Fruit fly (Drosophila melanogaster) whole organism, prepupa: ENCODE data around the gene CG33796.

ENCODE experiments used
- Blimp-1 ChIP-seq: fragments of 200-800 bp; sonication (Bioruptor generic); optimal IDR thresholded peaks from 3 replicates; lab custom pipeline; 2017; ENCODE audit warnings: missing biosample characterization, missing genetic modification characterization, mild to moderate bottlenecking, moderate library complexity, missing genetic modification reagents
- CG10631 ChIP-seq: fragments of 200-800 bp; sonication (Bioruptor generic); optimal IDR thresholded peaks from 2 replicates; lab custom pipeline; 2016; ENCODE audit warnings: missing biosample characterization, missing genetic modification characterization
- CG10669 ChIP-seq: fragments of 200-800 bp; sonication (Bioruptor generic); optimal IDR thresholded peaks from 3 replicates; lab custom pipeline; 2018; ENCODE audit warnings: missing biosample characterization, mild to moderate bottlenecking, missing genetic modification characterization, moderate library complexity
- CG15336 ChIP-seq: fragments of 200-800 bp; sonication (Bioruptor generic); IDR thresholded peaks from 2 replicates; pipeline ENCODE4 v1.3.6; 2022; ENCODE audit warnings: missing biosample characterization, missing genetic modification characterization
- CG1621 ChIP-seq: fragments of 200-800 bp; sonication (Bioruptor generic); optimal IDR thresholded peaks from 3 replicates; lab custom pipeline; 2018; ENCODE audit warnings: missing biosample characterization, mild to moderate bottlenecking, missing genetic modification characterization
- CG16779 ChIP-seq: fragments of 200-800 bp; sonication (Bioruptor generic); optimal IDR thresholded peaks from 3 replicates; lab custom pipeline; 2017; ENCODE audit warnings: missing biosample characterization, mild to moderate bottlenecking, missing genetic modification characterization
- CG32006 ChIP-seq: fragments of 200-800 bp; sonication (Bioruptor generic); optimal IDR thresholded peaks from 3 replicates; lab custom pipeline; 2017; ENCODE audit warnings: missing biosample characterization, mild to moderate bottlenecking, missing genetic modification characterization
- CG34406 ChIP-seq: fragments of 200-800 bp; sonication (Bioruptor generic); optimal IDR thresholded peaks from 3 replicates; lab custom pipeline; 2016; ENCODE audit warnings: missing biosample characterization, missing genetic modification characterization
- CG3919 ChIP-seq: fragments of 200-800 bp; sonication (Bioruptor generic); optimal IDR thresholded peaks from 3 replicates; lab custom pipeline; 2016; ENCODE audit warnings: missing biosample characterization, missing genetic modification characterization
- CG4318 ChIP-seq: fragments of 200-800 bp; sonication (Bioruptor generic); optimal IDR thresholded peaks from 3 replicates; lab custom pipeline; 2017; ENCODE audit warnings: missing biosample characterization, mild to moderate bottlenecking, missing genetic modification characterization
- CG6163 ChIP-seq: fragments of 200-800 bp; sonication (Bioruptor generic); IDR thresholded peaks from 3 replicates; pipeline ENCODE4 v1.3.6; 2022; ENCODE audit warnings: missing biosample characterization, missing genetic modification characterization
- CG6792 ChIP-seq: fragments of 200-800 bp; sonication (Bioruptor generic); optimal IDR thresholded peaks from 3 replicates; lab custom pipeline; 2016; ENCODE audit warnings: missing biosample characterization, missing genetic modification characterization
- CG6808 ChIP-seq: fragments of 200-800 bp; sonication (Bioruptor generic); optimal IDR thresholded peaks from 3 replicates; lab custom pipeline; 2017; ENCODE audit warnings: missing biosample characterization, missing genetic modification characterization, mild to moderate bottlenecking, moderate library complexity, missing genetic modification reagents
- CG6854 ChIP-seq: fragments of 200-800 bp; sonication (Bioruptor generic); optimal IDR thresholded peaks from 2 replicates; lab custom pipeline; 2017; ENCODE audit warnings: missing biosample characterization, mild to moderate bottlenecking, missing genetic modification characterization
- CG7368 ChIP-seq: fragments of 200-800 bp; sonication (Bioruptor generic); optimal IDR thresholded peaks from 3 replicates; lab custom pipeline; 2016; ENCODE audit warnings: missing biosample characterization, missing genetic modification characterization
- CG8119 ChIP-seq: fragments of 200-800 bp; sonication (Bioruptor generic); IDR thresholded peaks from 3 replicates; pipeline ENCODE4 v1.3.6; 2022; ENCODE audit warnings: missing biosample characterization, missing genetic modification characterization
- CG8319 ChIP-seq: fragments of 200-800 bp; sonication (Bioruptor generic); optimal IDR thresholded peaks from 3 replicates; lab custom pipeline; 2016; ENCODE audit warnings: missing biosample characterization, missing genetic modification characterization
- CG8632 ChIP-seq: fragments of 200-800 bp; sonication (Bioruptor generic); optimal IDR thresholded peaks from 3 replicates; lab custom pipeline; 2016; ENCODE audit warnings: missing biosample characterization, missing genetic modification characterization
- CG9139 ChIP-seq: fragments of 200-800 bp; sonication (Bioruptor generic); optimal IDR thresholded peaks from 3 replicates; lab custom pipeline; 2017; ENCODE audit warnings: missing biosample characterization, mild to moderate bottlenecking, missing genetic modification characterization
- Eip78C ChIP-seq: fragments of 200-800 bp; sonication (Bioruptor generic); peaks from one replicate; lab custom pipeline; 2016; ENCODE audit warnings: missing biosample characterization, missing genetic modification characterization
- Ets21C ChIP-seq: fragments of 200-800 bp; sonication (Bioruptor generic); optimal IDR thresholded peaks from 3 replicates; lab custom pipeline; 2016; ENCODE audit warnings: missing biosample characterization, missing genetic modification characterization
- Ets96B ChIP-seq: fragments of 200-800 bp; optimal IDR thresholded peaks from 2 replicates; lab custom pipeline; 2019; ENCODE audit warnings: missing biosample characterization, mild to moderate bottlenecking, missing genetic modification characterization, moderate library complexity
- Hr39 ChIP-seq: fragments of 200-800 bp; sonication (Bioruptor generic); optimal IDR thresholded peaks from 2 replicates; lab custom pipeline; 2016; ENCODE audit warnings: missing biosample characterization, missing genetic modification characterization
- Lpt ChIP-seq: fragments of 200-800 bp; sonication (Bioruptor generic); optimal IDR thresholded peaks from 3 replicates; lab custom pipeline; 2016; ENCODE audit warnings: missing biosample characterization, missing genetic modification characterization
- Smox ChIP-seq: fragments of 200-800 bp; sonication (Bioruptor generic); optimal IDR thresholded peaks from 3 replicates; lab custom pipeline; 2016; ENCODE audit warnings: missing biosample characterization, missing genetic modification characterization
- Sox102F ChIP-seq: fragments of 200-800 bp; sonication (Bioruptor generic); optimal IDR thresholded peaks from 2 replicates; lab custom pipeline; 2016; ENCODE audit warnings: missing biosample characterization, mild to moderate bottlenecking, missing genetic modification characterization
- Sox14 ChIP-seq: fragments of 200-800 bp; sonication (Bioruptor generic); optimal IDR thresholded peaks from 3 replicates; lab custom pipeline; 2016; ENCODE audit warnings: missing biosample characterization, missing genetic modification characterization
- achi ChIP-seq: fragments of 200-800 bp; sonication (Bioruptor generic); optimal IDR thresholded peaks from 3 replicates; lab custom pipeline; 2016; ENCODE audit warnings: missing biosample characterization, missing genetic modification characterization
- acj6 ChIP-seq: fragments of 200-800 bp; sonication (Bioruptor generic); optimal IDR thresholded peaks from 3 replicates; lab custom pipeline; 2016; ENCODE audit warnings: missing biosample characterization, missing genetic modification characterization
- cyc ChIP-seq: fragments of 200-800 bp; sonication (Bioruptor generic); optimal IDR thresholded peaks from 3 replicates; lab custom pipeline; 2016; ENCODE audit warnings: missing biosample characterization, missing genetic modification characterization
- dac ChIP-seq: fragments of 200-800 bp; sonication (Bioruptor generic); optimal IDR thresholded peaks from 2 replicates; lab custom pipeline; 2017; ENCODE audit warnings: missing biosample characterization, mild to moderate bottlenecking, missing genetic modification characterization
- eg ChIP-seq: fragments of 200-800 bp; sonication (Bioruptor generic); IDR thresholded peaks from 3 replicates; pipeline ENCODE4 v1.3.6; 2022; ENCODE audit warnings: missing biosample characterization, missing genetic modification characterization
- fd59A ChIP-seq: fragments of 200-800 bp; sonication (Bioruptor generic); optimal IDR thresholded peaks from 2 replicates; lab custom pipeline; 2017; ENCODE audit warnings: missing biosample characterization, mild to moderate bottlenecking, missing genetic modification characterization, missing genetic modification reagents
- fkh ChIP-seq: fragments of 200-800 bp; sonication (Bioruptor generic); optimal IDR thresholded peaks from 3 replicates; lab custom pipeline; 2017; ENCODE audit warnings: missing biosample characterization, mild to moderate bottlenecking, missing genetic modification characterization, moderate library complexity
- lz ChIP-seq: fragments of 200-800 bp; sonication (Bioruptor generic); optimal IDR thresholded peaks from 3 replicates; lab custom pipeline; 2016; ENCODE audit warnings: missing biosample characterization, missing genetic modification characterization
- pdm3 ChIP-seq: fragments of 200-800 bp; sonication (Bioruptor generic); optimal IDR thresholded peaks from 3 replicates; lab custom pipeline; 2016; ENCODE audit warnings: missing biosample characterization, missing genetic modification characterization
- salr ChIP-seq, 2 experiments: fragments of 200-800 bp; sonication (Bioruptor generic); optimal IDR thresholded peaks; 3 replicates each; lab custom pipeline; 2016 to 2018; ENCODE audit warnings: missing biosample characterization in 2 of 2, missing genetic modification characterization in 2 of 2, mild to moderate bottlenecking in 1 of 2
- svp ChIP-seq: fragments of 200-800 bp; sonication (Bioruptor generic); peaks from one replicate; lab custom pipeline; 2016; ENCODE audit warnings: missing biosample characterization, missing genetic modification characterization
- topi ChIP-seq: fragments of 200-800 bp; sonication (Bioruptor generic); optimal IDR thresholded peaks from 3 replicates; lab custom pipeline; 2016; ENCODE audit warnings: missing biosample characterization, missing genetic modification characterization

Gene CG33796

DNA sequence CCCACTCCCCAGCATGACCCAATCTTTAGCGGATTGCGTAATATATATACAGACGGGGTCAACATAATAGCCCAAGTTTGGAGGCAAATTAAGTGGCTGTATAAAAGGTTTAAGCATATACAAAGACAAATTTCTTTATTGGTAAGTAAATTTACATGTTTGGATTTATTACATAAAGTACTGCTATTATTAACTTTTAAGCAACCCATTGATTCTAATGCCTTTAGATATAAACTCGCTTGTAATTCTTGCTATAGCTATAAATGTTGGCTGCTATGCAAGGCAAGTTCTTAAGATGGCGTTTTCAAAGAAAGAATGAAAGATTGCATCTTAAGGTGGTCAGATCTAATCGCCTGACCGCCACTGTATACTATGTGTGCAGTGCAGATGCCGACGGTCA lies 32.6 kb upstream of the CG33796 start (continued):
- TF ChIP-seq achi (GFP tag; lab: Kevin White, UChicago) (peak; percentile 30), CG7368 (GFP tag; lab: Kevin White, UChicago) (peak; percentile 23), Hr39 (GFP tag; lab: Kevin White, UChicago) (peak; percentile 58), CG6163 (GFP tag; lab: Robert Waterston, UW) (no peak), CG4318 (GFP tag; lab: Kevin White, UChicago) (no peak), fd59A (GFP tag; lab: Kevin White, UChicago) (peak; percentile 48), CG3919 (peak; percentile 71), CG6792 (GFP tag; lab: Kevin White, UChicago) (peak; percentile 23), Lpt (GFP tag; lab: Kevin White, UChicago) (no peak), CG8632 (GFP tag; lab: Kevin White, UChicago) (peak; percentile 43), CG16779 (tag; lab: Kevin White, UChicago) (no peak), lz (GFP tag; lab: Kevin White, UChicago) (peak; percentile 38), CG10669 (GFP tag; lab: Kevin White, UChicago) (peak; percentile 52), CG1621 (tag; lab: Kevin White, UChicago) (peak; percentile 26), CG34406 (GFP tag; lab: Kevin White, UChicago) (peak; percentile 30), Smox (peak; percentile 57), Eip78C (GFP tag; lab: Kevin White, UChicago) (peak; percentile 92), cyc (GFP tag; lab: Kevin White, UChicago) (peak; percentile 31)

DNA sequence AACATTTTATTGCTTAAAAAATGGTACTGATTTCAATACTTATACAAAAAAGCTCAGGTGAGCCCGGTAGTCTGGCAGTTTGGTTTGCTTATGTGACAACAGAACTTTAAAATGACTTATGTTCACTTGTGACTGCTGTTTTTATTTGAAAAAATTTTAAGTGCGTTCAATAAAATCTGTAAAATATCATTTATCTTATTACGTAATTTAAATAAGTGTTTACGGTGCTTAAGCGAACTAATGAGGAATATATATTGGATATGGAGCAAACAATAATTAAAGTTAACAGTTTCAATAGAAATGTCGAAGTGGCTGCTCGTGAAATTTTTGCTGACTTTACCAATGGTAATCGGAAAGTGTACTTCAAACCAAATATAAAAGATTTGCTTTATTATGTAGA lies 31.1 kb upstream of the CG33796 start, which contains the start of gene dls:
TSS of gene dls (plus strand) at position 301 of the 400 bp plus-strand sequence.
- no peak for TF ChIP-seq salr (GFP tag; optimal IDR thresholded peaks at IDR 0.05; lab: Kevin White, UChicago)

dm6 chr3L:16199929-16200328 lies 30.0 kb upstream of the CG33796 start, which contains the start of gene CG33689:
Gene CG33689, plus strand, starts transcription at chr3L:16200229.
- TF ChIP-seq lz (GFP tag; lab: Kevin White, UChicago) (no peak), CG34406 (GFP tag; lab: Kevin White, UChicago) (no peak), svp (GFP tag; lab: Kevin White, UChicago) (peak; percentile 19), eg (GFP tag; lab: Robert Waterston, UW) (no peak)
- TF ChIP-seq, all 60 proteins: peak for 1

DNA sequence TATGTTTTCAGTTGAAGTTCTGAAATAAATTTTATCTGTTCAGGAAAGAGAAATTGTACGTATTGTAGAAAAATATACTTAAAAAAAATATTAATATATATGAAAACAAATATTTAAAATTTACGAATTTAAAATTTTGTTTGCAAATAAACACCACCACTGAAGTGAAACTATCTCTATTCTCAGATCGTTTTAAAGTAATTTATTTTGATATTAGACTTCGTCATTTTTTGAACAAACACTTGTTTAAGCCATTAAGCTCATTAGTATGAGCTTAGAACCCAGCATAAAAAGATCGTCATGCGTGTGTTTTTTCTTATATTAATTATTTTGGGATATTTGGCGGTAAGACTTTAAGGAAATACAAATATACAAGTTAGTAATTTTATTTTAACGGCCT lies 29.0 kb upstream of the CG33796 start, which contains the start of gene CG33688:
TSS of gene CG33688 (plus strand) at position 301 of the 400 bp plus-strand sequence.
- no peak for TF ChIP-seq Eip78C (GFP tag; lab: Kevin White, UChicago)

dm6 chr3L:16197450-16197918 lies 27.6 kb upstream of the CG33796 start, which contains the start of gene CG33687:
Gene CG33687, plus strand, starts transcription at chr3L:16197868.
- TF ChIP-seq salr (GFP tag; optimal IDR thresholded peaks at IDR 0.05; lab: Kevin White, UChicago) = no peak
- TF ChIP-seq Eip78C (GFP tag; lab: Kevin White, UChicago) = peak; percentile 59
- peak; percentile 56 for TF ChIP-seq svp (GFP tag; lab: Kevin White, UChicago)
- TF ChIP-seq, all 60 proteins: peak for 2

- TF ChIP-seq CG16779 (tag; lab: Kevin White, UChicago) = no peak
- no peak for TF ChIP-seq Blimp-1
- TF ChIP-seq CG15336 (GFP tag; lab: Robert Waterston, UW) = no peak
- no peak for TF ChIP-seq CG6808
- TF ChIP-seq Hr39 (GFP tag; lab: Kevin White, UChicago) = no peak
- TF ChIP-seq fkh (GFP tag; lab: Kevin White, UChicago) = no peak
- no peak for TF ChIP-seq CG34406 (GFP tag; lab: Kevin White, UChicago)
- TF ChIP-seq cyc (GFP tag; lab: Kevin White, UChicago) = no peak
- no peak for TF ChIP-seq fd59A (GFP tag; lab: Kevin White, UChicago)
- TF ChIP-seq CG6854 (GFP tag; lab: Kevin White, UChicago) = peak; percentile 35
- TF ChIP-seq svp (GFP tag; lab: Kevin White, UChicago) = peak; percentile 73
- TF ChIP-seq CG9139 (GFP tag; lab: Kevin White, UChicago) = peak; percentile 32
- TF ChIP-seq dac = no peak
- TF ChIP-seq topi (GFP tag; lab: Kevin White, UChicago) = no peak
- TF ChIP-seq Smox = no peak
- TF ChIP-seq Sox102F (GFP tag; lab: Kevin White, UChicago) = no peak
- TF ChIP-seq CG4318 (GFP tag; lab: Kevin White, UChicago) = no peak
- no peak for TF ChIP-seq Sox14 (GFP tag; lab: Kevin White, UChicago)
- no peak for TF ChIP-seq acj6 (GFP tag; lab: Kevin White, UChicago)
- TF ChIP-seq Ets21C = no peak
- no peak for TF ChIP-seq Ets96B (tag; lab: Kevin White, UChicago)
- TF ChIP-seq CG8119 (GFP tag; lab: Robert Waterston, UW) = no peak
- no peak for TF ChIP-seq CG32006 (GFP tag; lab: Kevin White, UChicago)
- no peak for TF ChIP-seq CG10631
- TF ChIP-seq pdm3 = no peak
- no peak for TF ChIP-seq CG8319
Observed at dm6 chr3L:16196588-16197183, 26.8 kb upstream of the CG33796 start.
